Worm (Caenorhabditis elegans) whole organism, L1 larva: Measurements from ENCODE around the gene smg-3.

Source experiments
- C34B4.2 ChIP-seq: sonication (generic microtip); optimal IDR thresholded peaks from 2 replicates; lab custom pipeline; 2017; ENCODE audit warnings: mild to moderate bottlenecking, missing genetic modification characterization, missing compliant biosample characterization
- aha-1 ChIP-seq: fragments of 150-350 bp; optimal IDR thresholded peaks from 2 replicates; lab custom pipeline; 2014; ENCODE audit warnings: missing biosample characterization, missing genetic modification characterization
- alr-1 ChIP-seq: fragments of 200-800 bp; sonication (Bioruptor generic); optimal IDR thresholded peaks from 2 replicates; lab custom pipeline; 2018; ENCODE audit warnings: borderline replicate concordance, mild to moderate bottlenecking, missing genetic modification characterization, missing compliant biosample characterization
- aly-2 ChIP-seq: fragments of 150-350 bp; optimal IDR thresholded peaks from 2 replicates; lab custom pipeline; 2014; ENCODE audit warnings: missing biosample characterization, missing genetic modification characterization
- ama-1 ChIP-seq: fragments of 150-350 bp; optimal IDR thresholded peaks from 2 replicates; lab custom pipeline; 2014
- dpl-1 ChIP-seq, 3 experiments: fragments of 150-350 bp in 2 of 3; sonication (generic microtip) in 1 of 3; optimal IDR thresholded peaks; 2 replicates each; lab custom pipeline; 2014 to 2017; ENCODE audit warnings: missing biosample characterization in 3 of 3, missing genetic modification characterization in 3 of 3, missing genetic modification reagents in 3 of 3
- dsc-1 ChIP-seq: sonication (generic microtip); optimal IDR thresholded peaks from 2 replicates; lab custom pipeline; 2016; ENCODE audit warnings: mild to moderate bottlenecking, missing genetic modification characterization, missing compliant biosample characterization
- egl-13 ChIP-seq: sonication (generic microtip); optimal IDR thresholded peaks from 2 replicates; lab custom pipeline; 2016; ENCODE audit warnings: missing genotype, missing genetic modification reagents, missing genetic modification characterization, missing compliant biosample characterization
- fkh-10 ChIP-seq: sonication (generic microtip); optimal IDR thresholded peaks from 2 replicates; lab custom pipeline; 2017; ENCODE audit warnings: missing biosample characterization, missing genetic modification reagents, missing genetic modification characterization
- fkh-8 ChIP-seq: sonication (generic microtip); optimal IDR thresholded peaks from 2 replicates; lab custom pipeline; 2016; ENCODE audit warnings: mild to moderate bottlenecking, missing genetic modification characterization, missing compliant biosample characterization
- grh-1 ChIP-seq: fragments of 200-800 bp; sonication (Bioruptor generic); IDR thresholded peaks from 2 replicates; pipeline ENCODE4 v1.3.6; 2022; ENCODE audit warnings: missing genetic modification reagents, missing genetic modification characterization, missing compliant biosample characterization
- hlh-17 ChIP-seq: fragments of 200-800 bp; sonication (Bioruptor generic); optimal IDR thresholded peaks from 2 replicates; lab custom pipeline; 2018; ENCODE audit warnings: missing genetic modification characterization, mild to moderate bottlenecking, missing compliant biosample characterization, moderate library complexity, borderline replicate concordance
- hlh-4 ChIP-seq: sonication (generic microtip); optimal IDR thresholded peaks from 2 replicates; lab custom pipeline; 2016; ENCODE audit warnings: mild to moderate bottlenecking, missing genetic modification characterization, missing compliant biosample characterization
- hpl-2 ChIP-seq: fragments of 150-350 bp; optimal IDR thresholded peaks from 2 replicates; lab custom pipeline; 2014; ENCODE audit warnings: missing biosample characterization, missing genetic modification reagents, missing genetic modification characterization
- lin-14 ChIP-seq: fragments of 200-800 bp; sonication (Bioruptor generic); optimal IDR thresholded peaks from 2 replicates; lab custom pipeline; 2018; ENCODE audit warnings: mild to moderate bottlenecking, missing genetic modification characterization, moderate library complexity, missing compliant biosample characterization
- lsy-2 ChIP-seq, 2 experiments: fragments of 150-350 bp; optimal IDR thresholded peaks; 2 replicates each; lab custom pipeline; 2014; ENCODE audit warnings: missing biosample characterization in 2 of 2, missing genetic modification characterization in 2 of 2
- mab-9 ChIP-seq: fragments of 200-800 bp; sonication (Bioruptor generic); IDR thresholded peaks from 2 replicates; pipeline ENCODE4 v1.3.6; 2022; ENCODE audit warnings: missing genetic modification reagents, missing genetic modification characterization, missing compliant biosample characterization
- nhr-11 ChIP-seq: fragments of 150-350 bp; optimal IDR thresholded peaks from 2 replicates; lab custom pipeline; 2014; ENCODE audit warnings: missing biosample characterization, missing genetic modification characterization
- nhr-20 ChIP-seq: sonication (generic microtip); optimal IDR thresholded peaks from 2 replicates; lab custom pipeline; 2016; ENCODE audit warnings: mild to moderate bottlenecking, missing genetic modification characterization, missing compliant biosample characterization
- nhr-71 ChIP-seq: sonication (generic microtip); optimal IDR thresholded peaks from 2 replicates; lab custom pipeline; 2016; ENCODE audit warnings: mild to moderate bottlenecking, missing genetic modification characterization, moderate library complexity, missing compliant biosample characterization
- nhr-76 ChIP-seq: sonication (generic microtip); optimal IDR thresholded peaks from 2 replicates; lab custom pipeline; 2017; ENCODE audit warnings: missing biosample characterization, missing genetic modification characterization
- nhr-77 ChIP-seq: fragments of 150-350 bp; optimal IDR thresholded peaks from 2 replicates; lab custom pipeline; 2014; ENCODE audit warnings: missing biosample characterization, missing genetic modification characterization
- nhr-85 ChIP-seq: sonication (generic microtip); peaks from one replicate; lab custom pipeline; 2016; ENCODE audit warnings: missing genetic modification characterization, inconsistent platforms, missing compliant biosample characterization
- pax-3 ChIP-seq: fragments of 200-800 bp; sonication (Bioruptor generic); optimal IDR thresholded peaks from 2 replicates; lab custom pipeline; 2018; ENCODE audit warnings: mild to moderate bottlenecking, missing genetic modification characterization, moderate library complexity, missing compliant biosample characterization
- skn-1 ChIP-seq: fragments of 150-350 bp; optimal IDR thresholded peaks from 2 replicates; lab custom pipeline; 2014; ENCODE audit warnings: missing biosample characterization, missing genetic modification characterization
- snu-23 ChIP-seq: sonication (generic microtip); optimal IDR thresholded peaks from 2 replicates; lab custom pipeline; 2016; ENCODE audit warnings: missing genetic modification characterization, missing compliant biosample characterization
- sox-4 ChIP-seq: sonication (generic microtip); optimal IDR thresholded peaks from 2 replicates; lab custom pipeline; 2016; ENCODE audit warnings: missing genetic modification characterization, missing compliant biosample characterization
- sptf-1 ChIP-seq: fragments of 150-350 bp; optimal IDR thresholded peaks from 2 replicates; lab custom pipeline; 2014; ENCODE audit warnings: missing biosample characterization, missing genetic modification characterization
- sup-37 ChIP-seq: fragments of 200-800 bp; sonication (Bioruptor generic); optimal IDR thresholded peaks from 2 replicates; lab custom pipeline; 2018; ENCODE audit warnings: mild to moderate bottlenecking, missing genetic modification characterization, missing compliant biosample characterization
- tbx-2 ChIP-seq: sonication (generic microtip); optimal IDR thresholded peaks from 2 replicates; lab custom pipeline; 2016; ENCODE audit warnings: missing genetic modification characterization, missing compliant biosample characterization
- unc-130 ChIP-seq: fragments of 150-350 bp; optimal IDR thresholded peaks from 2 replicates; lab custom pipeline; 2017; ENCODE audit warnings: missing biosample characterization, missing genetic modification characterization, inconsistent platforms
- unc-86 ChIP-seq: sonication (generic microtip); optimal IDR thresholded peaks from 2 replicates; lab custom pipeline; 2016; ENCODE audit warnings: missing genetic modification characterization, missing compliant biosample characterization
- unc-98 ChIP-seq: fragments of 200-800 bp; sonication (Bioruptor generic); IDR thresholded peaks from 2 replicates; pipeline ENCODE4 v1.3.6; 2022; ENCODE audit warnings: missing genetic modification characterization, missing compliant biosample characterization
- xbp-1 ChIP-seq: sonication (generic microtip); optimal IDR thresholded peaks from 2 replicates; lab custom pipeline; 2016; ENCODE audit warnings: missing genetic modification characterization, missing compliant biosample characterization
- zag-1 ChIP-seq: fragments of 150-350 bp; optimal IDR thresholded peaks from 2 replicates; lab custom pipeline; 2014; ENCODE audit warnings: missing biosample characterization, missing genetic modification characterization
- zip-4 ChIP-seq: fragments of 200-800 bp; sonication (Bioruptor generic); optimal IDR thresholded peaks from 2 replicates; lab custom pipeline; 2018; ENCODE audit warnings: mild to moderate bottlenecking, missing genetic modification characterization, moderate library complexity, missing compliant biosample characterization
- ztf-11 ChIP-seq, 2 experiments: sonication (generic microtip); optimal IDR thresholded peaks; 2 replicates each; lab custom pipeline; 2016 to 2017; ENCODE audit warnings: missing genetic modification characterization in 2 of 2, missing biosample characterization in 1 of 2, missing compliant biosample characterization in 1 of 2
- ztf-4 ChIP-seq: fragments of 150-350 bp; optimal IDR thresholded peaks from 2 replicates; lab custom pipeline; 2014; ENCODE audit warnings: missing biosample characterization, missing genetic modification characterization

Gene smg-3

ce11 chrIV:6393329-6393728, 20.4 kb upstream of the smg-3 start (continued):
- TF ChIP-seq dpl-1 (GFP tag; optimal IDR thresholded peaks at IDR 0.05; lab: Kevin White, UChicago), result peak in 2 of 3 experiments; percentile 14 to 26
- no peak for TF ChIP-seq unc-130 (tag; lab: Kevin White, UChicago)
- no peak for TF ChIP-seq unc-98 (GFP tag; lab: Robert Waterston, UW)
- TF ChIP-seq lsy-2 (tag; optimal IDR thresholded peaks at IDR 0.05; lab: Kevin White, UChicago), result peak; percentile 68 to 76
- TF ChIP-seq hlh-4 (tag; lab: Kevin White, UChicago), result no peak
- no peak for TF ChIP-seq aha-1 (tag; lab: Kevin White, UChicago)
- TF ChIP-seq nhr-71 (tag; lab: Kevin White, UChicago), result peak; percentile 83
- peak; percentile 42 for TF ChIP-seq skn-1
- TF ChIP-seq unc-86 (tag; lab: Kevin White, UChicago), result peak; percentile 89
- TF ChIP-seq grh-1 (GFP tag; lab: Robert Waterston, UW), result no peak
- no peak for TF ChIP-seq sox-4 (tag; lab: Kevin White, UChicago)
- TF ChIP-seq sup-37, result no peak
- peak; percentile 66 for TF ChIP-seq snu-23 (GFP tag; lab: Kevin White, UChicago)
- peak; percentile 21 for TF ChIP-seq ztf-4
- TF ChIP-seq nhr-76 (tag; lab: Kevin White, UChicago), result no peak

DNA sequence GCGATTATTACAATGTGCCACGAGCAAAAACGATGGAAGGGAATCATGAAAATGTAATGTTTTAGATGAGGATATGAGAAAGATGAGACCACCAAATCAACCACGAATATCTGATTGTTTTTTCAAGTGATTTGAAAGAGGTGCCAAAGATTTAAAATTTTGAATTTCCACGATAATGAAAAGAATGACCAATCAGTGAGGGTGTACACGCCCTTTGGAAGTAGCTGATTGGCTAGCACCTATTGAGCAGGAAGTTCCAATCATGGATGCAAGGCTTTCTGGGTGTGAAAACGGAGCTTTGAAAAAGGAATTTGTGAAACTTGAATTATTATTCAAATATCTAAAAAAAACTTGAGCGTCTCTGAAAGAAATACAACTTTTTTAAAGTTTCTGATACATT, 18.7 kb upstream of the smg-3 start:
- TF ChIP-seq aha-1 (tag; lab: Kevin White, UChicago) (no peak), egl-13 (tag; lab: Kevin White, UChicago) (no peak), nhr-76 (tag; lab: Kevin White, UChicago) (no peak), xbp-1 (no peak), ztf-4 (no peak), pax-3 (no peak), ztf-11 (tag; optimal IDR thresholded peaks at IDR 0.05; lab: Kevin White, UChicago) (no peak), hpl-2 (no peak), zip-4 (GFP tag; lab: Kevin White, UChicago) (no peak), dsc-1 (tag; lab: Kevin White, UChicago) (no peak), nhr-11 (tag; lab: Kevin White, UChicago) (no peak), grh-1 (GFP tag; lab: Robert Waterston, UW) (no peak), C34B4.2 (tag; lab: Kevin White, UChicago) (no peak), aly-2 (tag; lab: Kevin White, UChicago) (no peak), nhr-85 (tag; lab: Kevin White, UChicago) (no peak), tbx-2 (tag; lab: Kevin White, UChicago) (no peak), skn-1 (no peak)

ce11 chrIV:6388550-6388949, 15.7 kb upstream of the smg-3 start:
- TF ChIP-seq mab-9, result no peak
- peak; percentile 47 for TF ChIP-seq pax-3
- TF ChIP-seq fkh-8, result peak; percentile 68
- peak; percentile 80 for TF ChIP-seq dsc-1 (tag; lab: Kevin White, UChicago)

- TF ChIP-seq ama-1 (lab: Kevin White, UChicago), result no peak
- no peak for TF ChIP-seq zip-4 (GFP tag; lab: Kevin White, UChicago)
- no peak for TF ChIP-seq nhr-20 (tag; lab: Kevin White, UChicago)
- TF ChIP-seq fkh-10, result peak; percentile 81
- peak; percentile 54 for TF ChIP-seq lin-14 (GFP tag; lab: Kevin White, UChicago)
These were observed 12.1 kb upstream of the smg-3 start for ce11 chrIV:6385010-6385409.

- no peak for TF ChIP-seq sptf-1 (tag; lab: Kevin White, UChicago)
- TF ChIP-seq nhr-77 (tag; lab: Kevin White, UChicago), result no peak
- no peak for TF ChIP-seq fkh-8
- no peak for TF ChIP-seq lsy-2 (tag; optimal IDR thresholded peaks at IDR 0.05; lab: Kevin White, UChicago)
- no peak for TF ChIP-seq hlh-17 (GFP tag; lab: Kevin White, UChicago)
- TF ChIP-seq alr-1 (tag; lab: Kevin White, UChicago), result no peak
- TF ChIP-seq egl-13 (tag; lab: Kevin White, UChicago), result no peak
- no peak for TF ChIP-seq sox-4 (tag; lab: Kevin White, UChicago)
- no peak for TF ChIP-seq zip-4 (GFP tag; lab: Kevin White, UChicago)
- TF ChIP-seq zag-1, result no peak
These were observed 11.1 kb upstream of the smg-3 start, which contains the start of gene shl-1 for ce11 chrIV:6383970-6384369. Gene shl-1, minus strand, starts transcription at chrIV:6384070.
